Fruit fly (Drosophila melanogaster): ENCODE data around the gene CG31445.
A peak's percentile ranks its signal among the peaks of the same experiment; 100 is the strongest.

Gene CG31445

dm6 chr3R:29244727-29245126 lies at the start of gene CG31445:
CG31445 (minus strand) TSS chr3R:29244827.
- TF ChIP-seq CG1620 (GFP tag; optimal IDR thresholded peaks at IDR 0.05): no peak
- TF ChIP-seq CG12768 (GFP tag; optimal IDR thresholded peaks at IDR 0.05): no peak

- TF ChIP-seq CG11617 (GFP tag; optimal IDR thresholded peaks at IDR 0.05) (no peak), CG7101 (tag; optimal IDR thresholded peaks at IDR 0.05) (no peak)
Measured at dm6 chr3R:29293457-29293856, 48.8 kb upstream of the CG31445 start.

DNA sequence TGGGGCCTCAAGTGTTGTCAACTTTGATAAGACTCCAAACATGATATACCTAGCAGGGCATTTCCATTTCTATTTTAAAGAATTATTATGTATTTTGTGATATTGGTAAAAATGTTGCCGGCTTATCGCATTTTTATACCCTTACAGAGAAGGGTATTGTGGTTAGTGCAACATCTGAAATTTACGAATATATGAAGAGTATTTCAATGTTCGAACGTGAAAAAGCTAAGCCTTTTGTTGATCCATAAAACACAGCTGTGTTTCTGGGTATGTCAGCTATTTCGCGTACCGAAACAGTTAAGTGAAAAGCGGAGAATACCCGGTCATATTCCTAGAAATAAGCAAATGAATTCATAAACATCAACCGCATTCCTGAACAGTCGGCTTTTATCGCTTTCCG lies 47.3 kb upstream of the CG31445 start:
- TF ChIP-seq kay (GFP tag; ENCODE audit: borderline replicate concordance) (peak; percentile 33), tj (GFP tag; optimal IDR thresholded peaks at IDR 0.05) (no peak)

- no peak for TF ChIP-seq Mnt (GFP tag; optimal IDR thresholded peaks at IDR 0.05)
- TF ChIP-seq toe (GFP tag; optimal IDR thresholded peaks at IDR 0.05): no peak
- TF ChIP-seq tj (GFP tag; optimal IDR thresholded peaks at IDR 0.05): no peak
- TF ChIP-seq cic (GFP tag; optimal IDR thresholded peaks at IDR 0.05): peak; percentile 34
- TF ChIP-seq CG33017 (tag; optimal IDR thresholded peaks at IDR 0.05): no peak
- TF ChIP-seq CG5204 (GFP tag; optimal IDR thresholded peaks at IDR 0.05): no peak
Measured at dm6 chr3R:29290588-29291530, 46.2 kb upstream of the CG31445 start.

DNA sequence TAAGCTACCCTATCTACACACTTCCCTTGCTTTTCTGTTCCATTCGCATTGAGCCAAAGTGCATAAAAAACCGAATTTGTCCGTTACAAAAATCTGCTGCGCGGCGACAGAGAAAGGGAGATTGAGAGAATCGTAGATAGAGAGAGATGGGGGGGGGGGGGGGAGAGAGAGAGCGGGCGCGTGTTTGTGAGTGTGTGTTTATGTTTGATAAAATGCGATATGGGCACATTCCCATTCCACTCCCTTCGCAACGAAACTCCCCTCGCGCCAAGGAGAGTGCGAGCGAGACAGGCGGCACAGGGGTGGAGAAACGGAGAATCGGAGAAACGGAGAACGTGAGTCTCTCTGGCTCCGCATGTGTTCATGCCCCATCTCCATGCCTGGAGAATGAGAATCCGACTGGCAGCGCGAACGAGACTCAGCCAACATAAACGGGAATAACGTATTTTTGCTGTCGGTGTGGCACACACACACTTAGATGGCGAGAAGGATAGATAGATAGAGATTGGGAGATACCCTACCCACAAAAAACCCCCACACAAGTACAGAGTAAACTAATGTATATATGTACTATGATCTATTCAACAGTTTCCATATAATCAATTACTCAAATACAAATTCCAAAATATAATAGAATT lies 42.8 kb upstream of the CG31445 start:
- TF ChIP-seq bab1 (GFP tag; optimal IDR thresholded peaks at IDR 0.05): no peak
- TF ChIP-seq tj (GFP tag; optimal IDR thresholded peaks at IDR 0.05): peak; percentile 77

DNA sequence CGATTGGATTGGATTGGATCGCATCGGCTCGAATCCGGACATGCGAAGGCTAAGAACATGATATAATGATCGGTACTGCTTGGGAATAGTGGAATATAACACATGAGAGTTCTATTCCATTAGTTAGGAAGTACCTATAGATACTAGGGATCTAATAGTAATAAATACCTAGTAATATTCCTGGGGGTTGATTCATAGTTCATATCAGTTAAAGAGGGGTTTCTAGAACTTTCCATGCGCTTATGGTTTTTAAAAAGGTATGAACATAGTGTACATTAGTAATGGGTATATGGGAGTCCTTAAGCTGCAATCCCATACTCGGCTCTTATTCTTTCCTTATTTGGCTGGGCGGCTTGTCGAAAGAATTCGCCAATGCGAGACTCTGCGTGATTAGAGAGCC lies 39.7 kb upstream of the CG31445 start:
- TF ChIP-seq pad (GFP tag; optimal IDR thresholded peaks at IDR 0.05): no peak
- TF ChIP-seq CG14711 (tag; optimal IDR thresholded peaks at IDR 0.05): no peak
- TF ChIP-seq cnc (optimal IDR thresholded peaks at IDR 0.05): no peak
- no peak for TF ChIP-seq CG7101 (tag; optimal IDR thresholded peaks at IDR 0.05)
- TF ChIP-seq CG11617 (GFP tag; optimal IDR thresholded peaks at IDR 0.05): no peak
- no peak for TF ChIP-seq cic (GFP tag; optimal IDR thresholded peaks at IDR 0.05)
- TF ChIP-seq CG1620 (GFP tag; optimal IDR thresholded peaks at IDR 0.05): no peak
- TF ChIP-seq Mnt (GFP tag; optimal IDR thresholded peaks at IDR 0.05): no peak
- TF ChIP-seq kay (GFP tag; ENCODE audit: borderline replicate concordance): no peak
- no peak for TF ChIP-seq Hr96 (GFP tag; optimal IDR thresholded peaks at IDR 0.05)
- TF ChIP-seq bab1 (GFP tag; optimal IDR thresholded peaks at IDR 0.05): no peak
- no peak for TF ChIP-seq ovo (GFP tag; optimal IDR thresholded peaks at IDR 0.05)
- no peak for TF ChIP-seq toe (GFP tag; optimal IDR thresholded peaks at IDR 0.05)
- no peak for TF ChIP-seq tj (GFP tag; optimal IDR thresholded peaks at IDR 0.05)
- no peak for TF ChIP-seq Crg-1 (GFP tag; optimal IDR thresholded peaks at IDR 0.05)
- no peak for TF ChIP-seq CG12768 (GFP tag; optimal IDR thresholded peaks at IDR 0.05)
- no peak for TF ChIP-seq CG7045 (GFP tag; optimal IDR thresholded peaks at IDR 0.05)
- TF ChIP-seq CG5204 (GFP tag; optimal IDR thresholded peaks at IDR 0.05): no peak
- TF ChIP-seq Clk (GFP tag; optimal IDR thresholded peaks at IDR 0.05): no peak
- TF ChIP-seq CG33017 (tag; optimal IDR thresholded peaks at IDR 0.05): no peak

DNA sequence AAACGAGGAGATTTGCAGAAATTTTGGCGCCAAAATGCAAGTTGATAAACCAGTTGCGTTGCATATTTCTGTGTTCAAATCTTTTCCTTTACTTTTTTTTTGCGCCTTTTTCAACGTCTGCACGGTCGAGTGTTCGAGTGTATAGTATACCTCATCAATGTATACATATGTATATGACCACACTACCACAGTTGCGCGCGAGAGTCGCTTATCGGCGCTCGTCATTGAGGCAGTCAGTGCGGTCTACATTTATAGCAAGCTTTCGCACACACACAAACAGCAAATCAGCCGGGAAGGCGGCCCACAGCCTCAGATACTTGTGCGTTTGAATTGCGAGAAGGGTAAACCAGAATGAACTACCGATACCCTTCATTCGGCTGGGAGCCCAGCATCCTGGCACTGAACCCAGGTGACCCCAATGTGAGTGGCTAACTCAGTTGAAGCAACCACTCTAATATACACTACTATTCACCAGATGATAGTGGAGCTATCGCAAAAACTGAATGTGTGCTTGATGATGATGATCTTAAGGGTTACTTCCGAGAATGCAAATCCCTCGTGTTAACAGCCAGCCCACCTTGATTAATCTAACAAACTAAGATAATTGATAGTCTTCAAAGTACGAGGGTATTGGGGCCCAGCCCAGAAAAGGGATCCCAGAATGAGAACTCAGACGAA lies 38.5 kb upstream of the CG31445 start:
- TF ChIP-seq Crg-1 (GFP tag; optimal IDR thresholded peaks at IDR 0.05) (no peak), CG33017 (tag; optimal IDR thresholded peaks at IDR 0.05) (no peak), pad (GFP tag; optimal IDR thresholded peaks at IDR 0.05) (no peak), tj (GFP tag; optimal IDR thresholded peaks at IDR 0.05) (peak; percentile 44), CG14711 (tag; optimal IDR thresholded peaks at IDR 0.05) (no peak)

All from whole organism, adult.